Worm (Caenorhabditis elegans): Measurements from ENCODE around the gene srh-135.

srh-135 gene

DNA sequence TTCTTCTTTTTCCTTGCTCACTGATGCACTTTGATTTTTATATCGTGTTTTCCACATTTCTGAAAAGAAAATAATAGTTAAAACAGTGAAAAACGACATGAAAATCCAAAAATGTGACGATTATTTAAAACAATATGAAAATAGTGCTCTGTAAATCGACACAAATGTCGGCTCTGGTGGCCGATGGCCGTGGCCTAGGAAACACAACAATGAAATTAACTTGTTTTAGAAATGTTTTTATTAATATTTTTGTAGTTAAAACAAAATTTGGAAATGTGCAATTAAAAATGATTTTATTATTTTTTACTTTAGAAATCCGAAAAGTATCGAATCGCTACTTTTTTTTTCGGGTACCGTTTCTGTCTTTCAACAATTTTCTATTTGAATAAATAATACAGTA, 26.2 kb downstream of the srh-135 start, which contains the start of gene arv-1 (continued):
- TF ChIP-seq unc-39 (tag; optimal IDR thresholded peaks at IDR 0.05) (no peak), nhr-21 (tag; optimal IDR thresholded peaks at IDR 0.05) (peak; percentile 27), R02D3.7 (tag; optimal IDR thresholded peaks at IDR 0.05) (peak; percentile 79), ztf-1 (GFP tag; conservative IDR thresholded peaks at IDR 0.05) (no peak)

DNA sequence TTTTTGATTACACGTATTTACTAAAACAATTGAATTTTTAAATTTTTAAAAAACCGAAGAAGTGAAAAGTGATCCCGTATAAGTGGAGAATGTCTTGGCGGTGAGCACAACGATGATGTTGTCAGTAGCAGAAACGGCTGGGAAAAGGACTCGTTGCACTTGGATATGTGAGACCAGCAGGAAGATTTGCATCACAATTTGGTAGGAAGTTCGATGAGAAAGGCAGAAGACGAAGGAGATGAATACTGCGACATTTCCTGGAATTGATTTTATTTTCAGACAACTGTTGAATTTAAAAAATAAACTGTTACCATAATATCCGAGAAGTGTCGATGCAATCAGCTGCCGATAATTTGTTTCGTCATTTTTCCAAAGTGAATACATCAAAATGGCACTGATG, 27.0 kb downstream of the srh-135 start, which contains the start of gene R05H5.4:
Gene R05H5.4 (minus strand): TSS at position 101 of the 400 bp plus-strand sequence.
- TF ChIP-seq snpc-4 (tag; optimal IDR thresholded peaks at IDR 0.05) (no peak), nhr-77 (tag; optimal IDR thresholded peaks at IDR 0.05) (no peak), elt-1 (tag; optimal IDR thresholded peaks at IDR 0.05) (no peak), lin-39 (tag; optimal IDR thresholded peaks at IDR 0.05) (no peak), unc-55 (GFP tag; optimal IDR thresholded peaks at IDR 0.05) (no peak), nhr-6 (tag; optimal IDR thresholded peaks at IDR 0.05) (no peak), sem-4 (tag; optimal IDR thresholded peaks at IDR 0.05) (no peak), ceh-16 (tag; optimal IDR thresholded peaks at IDR 0.05) (no peak), mbf-1 (tag; optimal IDR thresholded peaks at IDR 0.05) (no peak), nhr-21 (tag; optimal IDR thresholded peaks at IDR 0.05) (no peak), skn-1 (tag; optimal IDR thresholded peaks at IDR 0.05) (no peak), nhr-12 (tag; optimal IDR thresholded peaks at IDR 0.05) (no peak), peb-1 (tag; optimal IDR thresholded peaks at IDR 0.05) (no peak), R02D3.7 (tag; optimal IDR thresholded peaks at IDR 0.05) (no peak), ztf-4 (tag; optimal IDR thresholded peaks at IDR 0.05) (no peak), gmeb-1 (tag; optimal IDR thresholded peaks at IDR 0.05) (no peak), alr-1 (tag; optimal IDR thresholded peaks at IDR 0.05) (no peak), crh-2 (tag; optimal IDR thresholded peaks at IDR 0.05) (no peak), nhr-25 (tag; optimal IDR thresholded peaks at IDR 0.05) (no peak)

ce11 chrII:10198486-10198885, 28.4 kb downstream of the srh-135 start:
- TF ChIP-seq skn-1 (tag; optimal IDR thresholded peaks at IDR 0.05) (no peak), nhr-10 (tag; optimal IDR thresholded peaks at IDR 0.05) (no peak), R02D3.7 (tag; optimal IDR thresholded peaks at IDR 0.05) (no peak), elt-1 (tag; optimal IDR thresholded peaks at IDR 0.05) (no peak), mdl-1 (tag; optimal IDR thresholded peaks at IDR 0.05) (no peak), ztf-4 (tag; optimal IDR thresholded peaks at IDR 0.05) (no peak)

ce11 chrII:10197091-10197675, 29.7 kb downstream of the srh-135 start, which contains the start of gene R05H5.3:
TSS of gene R05H5.3 (plus strand) at chrII:10197625.
- TF ChIP-seq nhr-23 (tag; optimal IDR thresholded peaks at IDR 0.05) (no peak), unc-55 (GFP tag; optimal IDR thresholded peaks at IDR 0.05) (peak; percentile 87), nhr-10 (tag; optimal IDR thresholded peaks at IDR 0.05) (no peak), egl-27 (tag; optimal IDR thresholded peaks at IDR 0.05) (no peak), ceh-16 (tag; optimal IDR thresholded peaks at IDR 0.05) (no peak), crh-2 (tag; optimal IDR thresholded peaks at IDR 0.05) (peak; percentile 39), ZK546.5 (tag; optimal IDR thresholded peaks at IDR 0.05) (no peak), ztf-1 (GFP tag; conservative IDR thresholded peaks at IDR 0.05) (no peak), unc-62 (GFP tag; optimal IDR thresholded peaks at IDR 0.05) (no peak), ama-1 (optimal IDR thresholded peaks at IDR 0.05) (no peak), C34F6.9 (tag; optimal IDR thresholded peaks at IDR 0.05) (peak; percentile 69), mbf-1 (tag; optimal IDR thresholded peaks at IDR 0.05) (no peak), F13H6.1 (tag; optimal IDR thresholded peaks at IDR 0.05) (no peak), lin-11 (tag; optimal IDR thresholded peaks at IDR 0.05) (no peak), nhr-6 (tag; optimal IDR thresholded peaks at IDR 0.05) (no peak), skn-1 (tag; optimal IDR thresholded peaks at IDR 0.05) (no peak), ztf-11 (tag; optimal IDR thresholded peaks at IDR 0.05) (no peak), zag-1 (tag; optimal IDR thresholded peaks at IDR 0.05) (peak; percentile 34), lin-13 (GFP tag; optimal IDR thresholded peaks at IDR 0.05) (peak; percentile 54), fos-1 (tag; optimal IDR thresholded peaks at IDR 0.05) (peak; percentile 29), nhr-77 (tag; optimal IDR thresholded peaks at IDR 0.05) (no peak), blmp-1 (tag; optimal IDR thresholded peaks at IDR 0.05; ENCODE audit: insufficient read depth) (no peak), nhr-237 (tag; optimal IDR thresholded peaks at IDR 0.05) (no peak), sem-4 (tag; optimal IDR thresholded peaks at IDR 0.05) (no peak), sma-3 (GFP tag; optimal IDR thresholded peaks at IDR 0.05) (peak; percentile 27), dmd-4 (tag; optimal IDR thresholded peaks at IDR 0.05) (no peak), unc-39 (tag; optimal IDR thresholded peaks at IDR 0.05) (no peak), nhr-25 (tag; optimal IDR thresholded peaks at IDR 0.05) (no peak), nhr-129 (tag; optimal IDR thresholded peaks at IDR 0.05) (peak; percentile 69), sma-9 (GFP tag; optimal IDR thresholded peaks at IDR 0.05) (peak; percentile 30), sma-9 (tag; optimal IDR thresholded peaks at IDR 0.05) (no peak), R02D3.7 (tag; optimal IDR thresholded peaks at IDR 0.05) (no peak), Y55F3AM.14 (GFP tag; optimal IDR thresholded peaks at IDR 0.05) (no peak), alr-1 (tag; optimal IDR thresholded peaks at IDR 0.05) (no peak), snpc-4 (tag; optimal IDR thresholded peaks at IDR 0.05) (no peak), lsy-2 (tag; optimal IDR thresholded peaks at IDR 0.05) (peak in 1 of 2 experiments; percentile 78), ceh-82 (tag; optimal IDR thresholded peaks at IDR 0.05) (no peak), ztf-4 (tag; optimal IDR thresholded peaks at IDR 0.05) (no peak), elt-3 (tag; optimal IDR thresholded peaks at IDR 0.05) (no peak)

Data from whole organism, L2 larva.